Fruit fly (Drosophila melanogaster): ENCODE data around the gene HLH3B.

Gene HLH3B

dm6 chrX:2646022-2646761 lies 35.3 kb downstream of the HLH3B start (continued):
- TF ChIP-seq Sry-β (GFP tag; optimal IDR thresholded peaks at IDR 0.05), result peak; percentile 61
- TF ChIP-seq ssp (GFP tag; IDR thresholded peaks at IDR 0.05), result peak; percentile 84
- TF ChIP-seq Trl (optimal IDR thresholded peaks at IDR 0.05), result peak; percentile 54 to 82
- TF ChIP-seq Trl (GFP tag; optimal IDR thresholded peaks at IDR 0.05), result peak; percentile 95
- TF ChIP-seq CG6854 (GFP tag; optimal IDR thresholded peaks at IDR 0.05), result peak; percentile 97
- peak; percentile 89 for TF ChIP-seq ara (GFP tag; IDR thresholded peaks at IDR 0.05)
- peak; percentile 86 for TF ChIP-seq CG8281 (tag; optimal IDR thresholded peaks at IDR 0.05)
- peak in 1 of 3 experiments; percentile 93 for TF ChIP-seq Stat92E (GFP tag; optimal IDR thresholded peaks at IDR 0.05)
- TF ChIP-seq CG17612 (GFP tag; IDR thresholded peaks at IDR 0.05), result peak; percentile 89
- peak; percentile 88 for TF ChIP-seq MTF-1 (GFP tag; optimal IDR thresholded peaks at IDR 0.05; ENCODE audit: borderline replicate concordance)
- peak; percentile 95 for TF ChIP-seq Ada2b (GFP tag; IDR thresholded peaks at IDR 0.05)
- TF ChIP-seq nmo (GFP tag; optimal IDR thresholded peaks at IDR 0.05), result peak; percentile 97
- TF ChIP-seq bab2 (GFP tag; optimal IDR thresholded peaks at IDR 0.05), result peak; percentile 98
- TF ChIP-seq gcm (GFP tag; optimal IDR thresholded peaks at IDR 0.05), result peak; percentile 97
- TF ChIP-seq CG11093 (GFP tag; IDR thresholded peaks at IDR 0.05), result peak; percentile 96
- TF ChIP-seq Asciz (GFP tag; optimal IDR thresholded peaks at IDR 0.05), result peak; percentile 95
- TF ChIP-seq zfh2 (GFP tag; optimal IDR thresholded peaks at IDR 0.05), result peak; percentile 96
- TF ChIP-seq B-H1 (GFP tag; IDR thresholded peaks at IDR 0.05), result peak; percentile 89
- peak; percentile 87 for TF ChIP-seq Gsc (GFP tag; IDR thresholded peaks at IDR 0.05)
- peak; percentile 85 for TF ChIP-seq CG10959 (GFP tag; IDR thresholded peaks at IDR 0.05)
- TF ChIP-seq knrl (GFP tag; IDR thresholded peaks at IDR 0.05; ENCODE audit: partially characterized antibody), result peak; percentile 45; the same call in 2 of the 3 replicates
- peak; percentile 97 for TF ChIP-seq Meics (GFP tag; optimal IDR thresholded peaks at IDR 0.05)
- peak; percentile 95 for TF ChIP-seq CG13775 (GFP tag; optimal IDR thresholded peaks at IDR 0.05)
- TF ChIP-seq CG2129 (GFP tag; IDR thresholded peaks at IDR 0.05; ENCODE audit: partially characterized antibody), result no peak
- peak; percentile 91 for TF ChIP-seq ranshi (GFP tag; IDR thresholded peaks at IDR 0.05)
- TF ChIP-seq CG4820 (GFP tag; optimal IDR thresholded peaks at IDR 0.05), result peak; percentile 93
- TF ChIP-seq dmrt11E (tag; optimal IDR thresholded peaks at IDR 0.05), result peak; percentile 92
- TF ChIP-seq croc (GFP tag; conservative IDR thresholded peaks at IDR 0.05), result peak; percentile 94
- peak; percentile 88 for TF ChIP-seq fd64A (GFP tag; optimal IDR thresholded peaks at IDR 0.05)
- no peak for TF ChIP-seq pan (optimal IDR thresholded peaks at IDR 0.05)
- TF ChIP-seq pan (GFP tag; optimal IDR thresholded peaks at IDR 0.05 in 1 of 2, IDR thresholded peaks at IDR 0.05 in 1 of 2), result peak in 1 of 2 experiments; percentile 97
- peak; percentile 73 for TF ChIP-seq grn (GFP tag; optimal IDR thresholded peaks at IDR 0.05)
- TF ChIP-seq CG9437 (GFP tag; optimal IDR thresholded peaks at IDR 0.05), result peak; percentile 92
- peak; percentile 93 for TF ChIP-seq phol (tag; optimal IDR thresholded peaks at IDR 0.05)
- TF ChIP-seq wor (GFP tag; IDR thresholded peaks at IDR 0.05), result peak; percentile 95
- peak; percentile 92 for TF ChIP-seq Blimp-1 (GFP tag; optimal IDR thresholded peaks at IDR 0.05)
- peak; percentile 67; the same call in 2 of the 3 replicates for TF ChIP-seq CG6791 (GFP tag; IDR thresholded peaks at IDR 0.05; ENCODE audit: partially characterized antibody)
- peak; percentile 98 for TF ChIP-seq Drgx (GFP tag; IDR thresholded peaks at IDR 0.05)
- TF ChIP-seq CG7786 (GFP tag; optimal IDR thresholded peaks at IDR 0.05), result peak; percentile 97
- peak; percentile 97 for TF ChIP-seq jing (GFP tag; optimal IDR thresholded peaks at IDR 0.05)
- no peak for TF ChIP-seq hbn (GFP tag; IDR thresholded peaks at IDR 0.05; ENCODE audit: partially characterized antibody)
- peak; percentile 97 for TF ChIP-seq Sox102F (GFP tag; optimal IDR thresholded peaks at IDR 0.05)
- peak; percentile 84 for TF ChIP-seq exex (tag; optimal IDR thresholded peaks at IDR 0.05)
- TF ChIP-seq vfl (GFP tag; optimal IDR thresholded peaks at IDR 0.05), result peak; percentile 93
- TF ChIP-seq slbo (GFP tag; IDR thresholded peaks at IDR 0.05), result peak; percentile 96
- peak; percentile 72 for TF ChIP-seq nerfin-2 (GFP tag; IDR thresholded peaks at IDR 0.05; ENCODE audit: partially characterized antibody)
- peak; percentile 99 for TF ChIP-seq Med (GFP tag)
- TF ChIP-seq CG8765 (GFP tag; IDR thresholded peaks at IDR 0.05), result peak; percentile 73; the same call in 1 of the 2 replicates
- TF ChIP-seq oc (tag; optimal IDR thresholded peaks at IDR 0.05), result peak; percentile 97
